Worm (Caenorhabditis elegans) whole organism, L4 larva: ENCODE results near the gene H41C03.2.
A peak's percentile ranks its signal among the peaks of the same experiment; 100 is the strongest.

Experiments used
- F37D6.2 ChIP-seq: sonication (generic microtip); optimal IDR thresholded peaks from 2 replicates; lab custom pipeline; 2016; ENCODE audit warnings: mild to moderate bottlenecking, missing genetic modification characterization, missing compliant biosample characterization
- F44E2.7 ChIP-seq: fragments of 200-800 bp; sonication (Bioruptor generic); IDR thresholded peaks from 2 replicates; pipeline ENCODE4 v2.1.2; 2022; ENCODE audit warnings: missing genetic modification characterization, missing compliant biosample characterization
- F49E8.2 ChIP-seq: sonication (generic microtip); optimal IDR thresholded peaks from 2 replicates; lab custom pipeline; 2016; ENCODE audit warnings: missing compliant biosample characterization, mild to moderate bottlenecking, missing genetic modification characterization, borderline replicate concordance
- R02D3.7 ChIP-seq: fragments of 150-350 bp; sonication (generic microtip); optimal IDR thresholded peaks from 3 replicates; lab custom pipeline; 2014; ENCODE audit warnings: missing biosample characterization, missing genetic modification characterization
- Y5F2A.4 ChIP-seq: fragments of 200-800 bp; sonication (Bioruptor generic); optimal IDR thresholded peaks from 2 replicates; lab custom pipeline; 2018; ENCODE audit warnings: mild to moderate bottlenecking, missing genetic modification characterization, missing compliant biosample characterization
- Y75B8A.6 ChIP-seq: fragments of 200-800 bp; sonication (Bioruptor generic); IDR thresholded peaks from 2 replicates; pipeline ENCODE4 v1.3.6; 2022; ENCODE audit warnings: missing genetic modification reagents, missing genetic modification characterization, missing compliant biosample characterization
- ZK337.2 ChIP-seq: fragments of 200-800 bp; sonication (Bioruptor generic); IDR thresholded peaks from 2 replicates; pipeline ENCODE4 v1.3.6; 2022; ENCODE audit warnings: missing genetic modification reagents, missing genetic modification characterization, missing compliant biosample characterization
- ZK546.5 ChIP-seq, 2 experiments: sonication (generic microtip); optimal IDR thresholded peaks; 2 replicates each; lab custom pipeline; 2017; ENCODE audit warnings: missing biosample characterization in 2 of 2, missing genetic modification characterization in 2 of 2
- ama-1 ChIP-seq: fragments of 150-350 bp; optimal IDR thresholded peaks from 2 replicates; lab custom pipeline; 2014; ENCODE audit warnings: inconsistent platforms, mixed read lengths
- ceh-20 ChIP-seq: fragments of 200-800 bp; sonication (Bioruptor generic); IDR thresholded peaks from 2 replicates; pipeline ENCODE4 v1.3.6; 2022; ENCODE audit warnings: missing genetic modification reagents, missing genetic modification characterization, missing compliant biosample characterization
- ceh-28 ChIP-seq: fragments of 150-350 bp; optimal IDR thresholded peaks from 2 replicates; lab custom pipeline; 2014; ENCODE audit warnings: missing biosample characterization, missing genetic modification reagents, missing genetic modification characterization
- ceh-32 ChIP-seq: sonication (generic microtip); optimal IDR thresholded peaks from 2 replicates; lab custom pipeline; 2016; ENCODE audit warnings: mild to moderate bottlenecking, missing genetic modification characterization, missing compliant biosample characterization; ENCODE audit not compliant: poor library complexity
- ceh-44 ChIP-seq: fragments of 200-800 bp; sonication (Bioruptor generic); IDR thresholded peaks from 2 replicates; pipeline ENCODE4 v1.3.6; 2022; ENCODE audit warnings: missing genetic modification reagents, missing genetic modification characterization, missing compliant biosample characterization
- daf-16 ChIP-seq, 3 experiments: sonication (generic microtip); optimal IDR thresholded peaks; 2 replicates each; lab custom pipeline; 2016 to 2017; ENCODE audit warnings: missing genetic modification characterization in 3 of 3, missing genetic modification reagents in 3 of 3, mild to moderate bottlenecking in 2 of 3, missing compliant biosample characterization in 2 of 3, missing biosample characterization in 1 of 3, moderate library complexity in 1 of 3
- daf-19 ChIP-seq: fragments of 200-800 bp; sonication (Bioruptor generic); conservative IDR thresholded peaks from 2 replicates; pipeline ENCODE4 v1.3.6; 2022; ENCODE audit warnings: missing genetic modification characterization, missing compliant biosample characterization
- daf-8 ChIP-seq: fragments of 200-800 bp; sonication (Bioruptor generic); IDR thresholded peaks from 2 replicates; pipeline ENCODE4 v1.3.6; 2022; ENCODE audit warnings: missing genetic modification characterization, missing compliant biosample characterization
- dmd-6 ChIP-seq: fragments of 200-800 bp; sonication (Bioruptor generic); IDR thresholded peaks from 2 replicates; pipeline ENCODE4 v1.3.6; 2022; ENCODE audit warnings: missing genetic modification reagents, missing genetic modification characterization, missing compliant biosample characterization
- dmd-8 ChIP-seq: fragments of 200-800 bp; sonication (Bioruptor generic); IDR thresholded peaks from 2 replicates; pipeline ENCODE4 v1.3.6; 2022; ENCODE audit warnings: missing genetic modification characterization, missing compliant biosample characterization
- dmd-9 ChIP-seq: fragments of 200-800 bp; sonication (Bioruptor generic); IDR thresholded peaks from 2 replicates; pipeline ENCODE4 v1.3.6; 2022; ENCODE audit warnings: missing genetic modification reagents, missing genetic modification characterization, missing compliant biosample characterization
- duxl-1 ChIP-seq: sonication (generic microtip); optimal IDR thresholded peaks from 2 replicates; lab custom pipeline; 2016; ENCODE audit warnings: mild to moderate bottlenecking, missing genetic modification characterization, moderate library complexity, missing compliant biosample characterization; ENCODE audit not compliant: poor library complexity
- dve-1 ChIP-seq: sonication (generic microtip); optimal IDR thresholded peaks from 2 replicates; lab custom pipeline; 2017; ENCODE audit warnings: antibody characterized with exemption, mild to moderate bottlenecking, missing genetic modification characterization, missing compliant biosample characterization; ENCODE audit not compliant: insufficient read depth
- fkh-10 ChIP-seq: fragments of 150-350 bp; optimal IDR thresholded peaks from 2 replicates; lab custom pipeline; 2014; ENCODE audit warnings: missing biosample characterization, missing genetic modification reagents, missing genetic modification characterization
- hmg-1.1 ChIP-seq: fragments of 200-800 bp; sonication (Bioruptor generic); IDR thresholded peaks from 2 replicates; pipeline ENCODE4 v1.3.6; 2022; ENCODE audit warnings: missing genetic modification reagents, missing genetic modification characterization, missing compliant biosample characterization
- lim-7 ChIP-seq: fragments of 200-800 bp; sonication (Bioruptor generic); IDR thresholded peaks from 2 replicates; pipeline ENCODE4 v1.3.6; 2022; ENCODE audit warnings: missing genetic modification characterization, missing compliant biosample characterization
- lin-15B ChIP-seq: fragments of 150-350 bp; sonication (generic microtip); optimal IDR thresholded peaks from 3 replicates; lab custom pipeline; 2014; ENCODE audit warnings: missing biosample characterization, missing genetic modification characterization
- lin-29 ChIP-seq: fragments of 200-800 bp; sonication (Bioruptor generic); IDR thresholded peaks from 2 replicates; pipeline ENCODE4 v1.3.6; 2022; ENCODE audit warnings: missing genetic modification reagents, missing genetic modification characterization, missing compliant biosample characterization
- lin-38 ChIP-seq: fragments of 200-800 bp; sonication (Bioruptor generic); IDR thresholded peaks from 2 replicates; pipeline ENCODE4 v1.3.6; 2022; ENCODE audit warnings: missing genetic modification reagents, missing genetic modification characterization, missing compliant biosample characterization
- madf-5 ChIP-seq, 2 experiments: fragments of 200-800 bp; sonication (Bioruptor generic); IDR thresholded peaks; 2 replicates each; pipeline ENCODE4 v1.3.6; 2022; ENCODE audit warnings: missing compliant biosample characterization in 2 of 2, missing genetic modification characterization in 2 of 2
- mdt-29 ChIP-seq: fragments of 200-800 bp; sonication (Bioruptor generic); IDR thresholded peaks from 2 replicates; pipeline ENCODE4 v1.3.6; 2022; ENCODE audit warnings: missing genetic modification reagents, missing genetic modification characterization, missing compliant biosample characterization
- nhr-11 ChIP-seq: fragments of 150-350 bp; optimal IDR thresholded peaks from 2 replicates; lab custom pipeline; 2014; ENCODE audit warnings: missing biosample characterization, missing genetic modification characterization
- nhr-237 ChIP-seq: sonication (generic microtip); optimal IDR thresholded peaks from 2 replicates; lab custom pipeline; 2017; ENCODE audit warnings: missing biosample characterization, missing genetic modification characterization
- nhr-25 ChIP-seq: sonication (generic microtip); optimal IDR thresholded peaks from 2 replicates; lab custom pipeline; 2017; ENCODE audit warnings: missing genetic modification characterization, mild to moderate bottlenecking, missing compliant biosample characterization, antibody characterized with exemption, moderate library complexity, borderline replicate concordance; ENCODE audit not compliant: insufficient read depth
- nhr-41 ChIP-seq: fragments of 200-800 bp; sonication (Bioruptor generic); IDR thresholded peaks from 2 replicates; pipeline ENCODE4 v1.3.6; 2022; ENCODE audit warnings: missing genetic modification reagents, missing genetic modification characterization, missing compliant biosample characterization
- nhr-48 ChIP-seq: sonication (generic microtip); optimal IDR thresholded peaks from 2 replicates; lab custom pipeline; 2016; ENCODE audit warnings: mild to moderate bottlenecking, missing genetic modification characterization, missing compliant biosample characterization
- nhr-6 ChIP-seq: fragments of 150-350 bp; optimal IDR thresholded peaks from 2 replicates; lab custom pipeline; 2014; ENCODE audit warnings: missing biosample characterization, missing genetic modification characterization
- nhr-77 ChIP-seq: fragments of 150-350 bp; optimal IDR thresholded peaks from 2 replicates; lab custom pipeline; 2014; ENCODE audit warnings: missing biosample characterization, missing genetic modification characterization
- pha-4 ChIP-seq, 2 experiments: fragments of 150-350 bp in 1 of 2; fragments of 200-800 bp in 1 of 2; sonication (Bioruptor generic) in 1 of 2; IDR thresholded peaks in 1 of 2; optimal IDR thresholded peaks in 1 of 2; 2 replicates each; pipeline versions ENCODE4 v1.3.6 to Lab custom; 2014 to 2022; ENCODE audit warnings: missing genetic modification characterization in 2 of 2, missing genetic modification reagents in 2 of 2, missing biosample characterization in 1 of 2, missing compliant biosample characterization in 1 of 2
- saeg-2 ChIP-seq: fragments of 200-800 bp; sonication (Bioruptor generic); IDR thresholded peaks from 2 replicates; pipeline ENCODE4 v1.3.6; 2022; ENCODE audit warnings: missing genetic modification reagents, missing genetic modification characterization, missing compliant biosample characterization
- set-16 ChIP-seq: fragments of 200-800 bp; sonication (Bioruptor generic); IDR thresholded peaks from 2 replicates; pipeline ENCODE4 v1.3.6; 2022; ENCODE audit warnings: missing genetic modification reagents, missing genetic modification characterization, missing compliant biosample characterization
- skn-1 ChIP-seq: fragments of 150-350 bp; optimal IDR thresholded peaks from 2 replicates; lab custom pipeline; 2014; ENCODE audit warnings: missing biosample characterization, missing genetic modification characterization
- spr-3 ChIP-seq: fragments of 200-800 bp; sonication (Bioruptor generic); optimal IDR thresholded peaks from 2 replicates; lab custom pipeline; 2018; ENCODE audit warnings: mild to moderate bottlenecking, missing genetic modification characterization, missing compliant biosample characterization
- tag-97 ChIP-seq: fragments of 200-800 bp; sonication (Bioruptor generic); IDR thresholded peaks from 2 replicates; pipeline ENCODE4 v1.3.6; 2022; ENCODE audit warnings: missing genetic modification characterization, missing compliant biosample characterization
- unc-39 ChIP-seq: sonication (generic microtip); optimal IDR thresholded peaks from 2 replicates; lab custom pipeline; 2017; ENCODE audit warnings: missing biosample characterization, missing genetic modification characterization
- unc-62 ChIP-seq, 3 experiments: fragments of 150-350 bp in 1 of 3; sonication (generic microtip); optimal IDR thresholded peaks in 2 of 3; peaks in 1 of 3; 1 replicate in 1 of 3; 2 replicates in 2 of 3; lab custom pipeline; 2014 to 2017; ENCODE audit warnings: missing biosample characterization in 3 of 3, missing genetic modification characterization in 3 of 3, missing genetic modification reagents in 3 of 3, missing genotype in 1 of 3
- zfp-2 ChIP-seq: sonication (generic microtip); optimal IDR thresholded peaks from 2 replicates; lab custom pipeline; 2016; ENCODE audit warnings: mild to moderate bottlenecking, missing genetic modification characterization, missing compliant biosample characterization
- zfp-3 ChIP-seq: fragments of 200-800 bp; sonication (Bioruptor generic); conservative IDR thresholded peaks from 2 replicates; pipeline ENCODE4 v1.3.6; 2022; ENCODE audit warnings: missing genetic modification reagents, missing genetic modification characterization, missing compliant biosample characterization
- zip-2 ChIP-seq: fragments of 150-350 bp; optimal IDR thresholded peaks from 2 replicates; lab custom pipeline; 2014; ENCODE audit warnings: missing biosample characterization, missing genetic modification characterization

Gene H41C03.2

DNA sequence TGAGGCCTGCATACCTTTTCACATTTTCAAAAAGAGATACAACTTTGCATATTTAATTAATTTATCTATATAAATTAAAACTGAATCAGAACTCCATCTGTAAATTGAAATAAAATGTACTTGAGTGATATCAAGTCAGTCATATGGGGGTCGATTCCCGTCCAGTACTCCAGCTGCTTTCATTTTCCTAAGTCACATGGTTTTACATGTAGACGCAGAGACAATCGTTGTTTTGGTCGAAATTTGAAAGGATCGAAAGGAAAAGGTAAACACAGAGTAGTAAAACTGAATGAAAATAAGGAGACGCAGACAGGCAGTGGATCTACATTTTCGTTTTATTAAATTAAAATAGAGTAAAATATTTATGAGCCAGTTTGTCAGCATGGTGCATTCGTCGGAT is 22.2 kb upstream of the H41C03.2 start (continued):
- TF ChIP-seq ceh-28 (tag; lab: Kevin White, UChicago) (no peak), Y75B8A.6 (GFP tag; lab: Robert Waterston, UW) (no peak), ceh-20 (GFP tag; lab: Robert Waterston, UW) (no peak), pha-4 (GFP tag; IDR thresholded peaks at IDR 0.05; lab: Robert Waterston, UW) (no peak), pha-4 (tag; optimal IDR thresholded peaks at IDR 0.05; lab: Kevin White, UChicago) (peak; percentile 4), unc-62 (GFP tag; optimal IDR thresholded peaks at IDR 0.05 in 1 of 2; lab: Kevin White, UChicago) (no peak), unc-62 (tag; optimal IDR thresholded peaks at IDR 0.05; lab: Kevin White, UChicago) (no peak), R02D3.7 (tag; lab: Kevin White, UChicago) (no peak), lim-7 (no peak), daf-16 (GFP tag; optimal IDR thresholded peaks at IDR 0.05; lab: Kevin White, UChicago) (no peak), daf-16 (tag; optimal IDR thresholded peaks at IDR 0.05; lab: Kevin White, UChicago) (peak; percentile 49), F49E8.2 (tag; lab: Kevin White, UChicago) (no peak), daf-19 (GFP tag; lab: Robert Waterston, UW) (no peak), nhr-41 (GFP tag; lab: Robert Waterston, UW) (no peak), Y5F2A.4 (GFP tag; lab: Kevin White, UChicago) (no peak), hmg-1.1 (GFP tag; lab: Robert Waterston, UW) (no peak), dve-1 (peak; percentile 54), ceh-32 (tag; lab: Kevin White, UChicago) (no peak), duxl-1 (tag; lab: Kevin White, UChicago) (no peak), ZK546.5 (tag; optimal IDR thresholded peaks at IDR 0.05; lab: Kevin White, UChicago) (no peak), tag-97 (GFP tag; lab: Robert Waterston, UW) (no peak), daf-8 (GFP tag; lab: Robert Waterston, UW) (no peak)

DNA sequence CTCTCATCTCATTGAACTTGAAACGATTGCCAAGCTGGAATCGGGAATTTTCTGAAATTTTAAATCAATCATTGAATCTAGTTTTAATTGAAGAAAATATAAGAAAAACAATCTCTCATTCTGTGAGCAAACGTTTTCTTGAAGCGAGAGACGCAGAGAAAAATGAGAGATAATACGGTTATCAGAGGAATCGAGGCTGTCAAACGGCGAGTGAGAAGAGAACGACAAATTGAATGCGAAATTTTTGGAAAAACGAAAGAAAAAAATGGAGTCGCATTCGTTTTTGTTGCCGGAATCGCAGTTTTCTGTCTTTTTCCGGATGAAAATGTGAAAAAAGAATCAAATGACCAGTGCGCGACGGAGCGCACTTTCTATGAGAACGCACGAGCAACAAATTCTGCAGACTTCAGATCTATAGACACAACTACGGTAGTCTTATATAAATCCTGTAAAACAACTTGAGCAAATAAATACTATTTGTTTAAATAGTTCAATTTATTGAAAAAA is 21.7 kb upstream of the H41C03.2 start, which contains the start of gene tex-2:
Gene tex-2, minus strand, starts transcription at position 51 of the 507 bp plus-strand sequence.
- TF ChIP-seq nhr-77 (no peak), unc-39 (no peak), ama-1 (lab: Kevin White, UChicago) (no peak), nhr-48 (tag; lab: Kevin White, UChicago) (no peak), skn-1 (tag; lab: Kevin White, UChicago) (no peak), mdt-29 (GFP tag; lab: Robert Waterston, UW) (no peak), daf-19 (GFP tag; lab: Robert Waterston, UW) (no peak), nhr-25 (tag; lab: Kevin White, UChicago) (no peak), ceh-32 (tag; lab: Kevin White, UChicago) (no peak), saeg-2 (GFP tag; lab: Robert Waterston, UW) (no peak), lin-15B (no peak), spr-3 (GFP tag; lab: Kevin White, UChicago) (no peak), madf-5 (GFP tag; IDR thresholded peaks at IDR 0.05; lab: Robert Waterston, UW) (no peak), F37D6.2 (peak; percentile 17), dmd-6 (GFP tag; lab: Robert Waterston, UW) (peak; percentile 79), F44E2.7 (no peak), set-16 (GFP tag; lab: Robert Waterston, UW) (no peak), R02D3.7 (tag; lab: Kevin White, UChicago) (no peak), nhr-11 (tag; lab: Kevin White, UChicago) (no peak), lin-38 (GFP tag; lab: Robert Waterston, UW) (peak; percentile 88), zfp-3 (no peak), fkh-10 (GFP tag; lab: Kevin White, UChicago) (peak; percentile 43), dve-1 (peak; percentile 86), ceh-44 (GFP tag; lab: Robert Waterston, UW) (no peak), Y75B8A.6 (GFP tag; lab: Robert Waterston, UW) (no peak), lin-29 (no peak), dmd-9 (GFP tag; lab: Robert Waterston, UW) (no peak), zip-2 (no peak), nhr-237 (tag; lab: Kevin White, UChicago) (no peak), dmd-8 (GFP tag; lab: Robert Waterston, UW) (no peak), nhr-6 (tag; lab: Kevin White, UChicago) (no peak), ZK337.2 (GFP tag; lab: Robert Waterston, UW) (no peak), F49E8.2 (tag; lab: Kevin White, UChicago) (no peak), zfp-2 (tag; lab: Kevin White, UChicago) (no peak)
